Worm (Caenorhabditis elegans): ENCODE measurements around the gene ech-8.

DNA sequence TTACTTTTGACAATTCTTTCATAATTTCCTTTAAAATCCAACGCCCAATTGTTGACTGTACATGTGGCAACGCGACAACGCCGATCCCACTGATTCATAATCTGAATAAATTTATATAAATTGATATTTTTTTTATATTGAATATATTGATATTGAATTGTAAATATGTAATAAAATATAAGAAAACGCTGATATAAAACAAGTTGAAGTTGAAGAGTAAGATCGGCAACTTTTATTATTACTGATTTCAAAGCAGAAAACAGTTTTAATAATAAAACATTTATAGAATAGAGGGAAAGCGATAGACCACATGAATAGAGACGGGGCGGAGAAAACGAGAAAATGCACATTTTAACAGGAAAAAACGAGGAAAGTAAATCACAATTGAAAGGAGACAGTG is 19.8 kb downstream of the ech-8 start, which contains the start of gene qns-1:
- TF ChIP-seq flt-1 (GFP tag; IDR thresholded peaks at IDR 0.05) (no peak), tab-1 (GFP tag; IDR thresholded peaks at IDR 0.05) (no peak), ztf-23 (GFP tag; IDR thresholded peaks at IDR 0.05) (no peak)
